Fruit fly (Drosophila melanogaster) whole organism, wandering third instar larva: ENCODE measurements around the gene CG31493.

Experiments used
- Abd-B ChIP-seq: fragments of >200 bp; optimal IDR thresholded peaks from 2 replicates; lab custom pipeline; 2017; ENCODE audit warnings: missing biosample characterization, missing genetic modification characterization
- CG32264 ChIP-seq: fragments of 200-800 bp; sonication (Bioruptor generic); optimal IDR thresholded peaks from 2 replicates; lab custom pipeline; 2016; ENCODE audit warnings: missing biosample characterization, missing genetic modification characterization
- CG9705 ChIP-seq: fragments of 200-800 bp; sonication (Bioruptor generic); optimal IDR thresholded peaks from 2 replicates; lab custom pipeline; 2018; ENCODE audit warnings: missing biosample characterization, mild to moderate bottlenecking, missing genetic modification characterization
- CrebA ChIP-seq: fragments of 200-800 bp; sonication (Bioruptor generic); optimal IDR thresholded peaks from 2 replicates; lab custom pipeline; 2016; ENCODE audit warnings: missing biosample characterization, mild to moderate bottlenecking, missing genetic modification characterization, borderline replicate concordance
- Dfd ChIP-seq: fragments of >200 bp; optimal IDR thresholded peaks from 2 replicates; lab custom pipeline; 2017; ENCODE audit warnings: missing biosample characterization, missing genetic modification characterization
- HLH106 ChIP-seq: fragments of 200-800 bp; optimal IDR thresholded peaks from 3 replicates; lab custom pipeline; 2019; ENCODE audit warnings: missing biosample characterization, mild to moderate bottlenecking, missing genetic modification characterization, moderate library complexity
- Hnf4 ChIP-seq: fragments of 200-800 bp; sonication (Bioruptor generic); optimal IDR thresholded peaks from 2 replicates; lab custom pipeline; 2016; ENCODE audit warnings: missing biosample characterization, mild to moderate bottlenecking, missing genetic modification characterization
- Hr83 ChIP-seq: fragments of 200-300 bp; sonication (Bioruptor generic); optimal IDR thresholded peaks from 2 replicates; lab custom pipeline; 2016; ENCODE audit warnings: missing biosample characterization, mild to moderate bottlenecking, missing genetic modification characterization, moderate library complexity; ENCODE audit not compliant: poor library complexity, severe bottlenecking
- Jra ChIP-seq: sonication (Bioruptor generic); optimal IDR thresholded peaks from 2 replicates; lab custom pipeline; 2016; ENCODE audit warnings: missing biosample characterization, missing genetic modification characterization
- Mio ChIP-seq: sonication (Bioruptor generic); optimal IDR thresholded peaks from 2 replicates; lab custom pipeline; 2016; ENCODE audit warnings: missing biosample characterization, missing genetic modification characterization
- Myc ChIP-seq: fragments of >200 bp; optimal IDR thresholded peaks from 2 replicates; lab custom pipeline; 2017
- N ChIP-seq: fragments of >200 bp; optimal IDR thresholded peaks from 2 replicates; lab custom pipeline; 2018; ENCODE audit warnings: missing biosample characterization, missing external identifiers, missing genetic modification characterization
- OdsH ChIP-seq: fragments of 200-800 bp; sonication (Bioruptor generic); optimal IDR thresholded peaks from 2 replicates; lab custom pipeline; 2016; ENCODE audit warnings: missing biosample characterization, mild to moderate bottlenecking, missing genetic modification characterization
- Sp1 ChIP-seq: fragments of 200-800 bp; sonication (Bioruptor generic); optimal IDR thresholded peaks from 3 replicates; lab custom pipeline; 2019; ENCODE audit warnings: missing biosample characterization, mild to moderate bottlenecking, missing genetic modification characterization, moderate library complexity
- Vsx2 ChIP-seq: fragments of 200-300, 225-300 bp; sonication (Bioruptor generic); optimal IDR thresholded peaks from 2 replicates; lab custom pipeline; 2018; ENCODE audit warnings: missing biosample characterization, missing genetic modification characterization; ENCODE audit not compliant: partially characterized antibody
- br ChIP-seq: fragments of 200-800 bp; sonication (Bioruptor generic); optimal IDR thresholded peaks from 2 replicates; lab custom pipeline; 2016; ENCODE audit warnings: missing biosample characterization, missing genetic modification characterization
- brk ChIP-seq: fragments of 200-800 bp; sonication (Bioruptor generic); optimal IDR thresholded peaks from 2 replicates; lab custom pipeline; 2016; ENCODE audit warnings: missing biosample characterization, mild to moderate bottlenecking, missing genetic modification characterization
- dmrt93B ChIP-seq: fragments of 200-800 bp; sonication (Bioruptor generic); optimal IDR thresholded peaks from 2 replicates; lab custom pipeline; 2018; ENCODE audit warnings: missing biosample characterization, mild to moderate bottlenecking, missing genetic modification characterization
- dsf ChIP-seq: sonication (Bioruptor generic); optimal IDR thresholded peaks from 2 replicates; lab custom pipeline; 2016; ENCODE audit warnings: missing biosample characterization, missing genetic modification characterization, borderline replicate concordance
- ey ChIP-seq: fragments of 200-800 bp; sonication (Bioruptor generic); optimal IDR thresholded peaks from 2 replicates; lab custom pipeline; 2016; ENCODE audit warnings: missing biosample characterization, missing genetic modification characterization
- foxo ChIP-seq, 2 experiments: fragments of 200-800 bp; sonication (Bioruptor generic); optimal IDR thresholded peaks; 2 replicates in 1 of 2; 3 replicates in 1 of 2; lab custom pipeline; 2016 to 2017; ENCODE audit warnings: missing biosample characterization in 2 of 2, missing genetic modification characterization in 2 of 2
- fru ChIP-seq: fragments of 200-800 bp; sonication (Bioruptor generic); optimal IDR thresholded peaks from 3 replicates; lab custom pipeline; 2016; ENCODE audit warnings: missing biosample characterization, mild to moderate bottlenecking, missing genetic modification characterization
- h ChIP-seq: fragments of 200-800 bp; sonication (Bioruptor generic); optimal IDR thresholded peaks from 3 replicates; lab custom pipeline; 2016; ENCODE audit warnings: missing biosample characterization, mild to moderate bottlenecking, missing genetic modification characterization
- jim ChIP-seq: fragments of 175-275, 200-325 bp; sonication (Bioruptor generic); optimal IDR thresholded peaks from 2 replicates; lab custom pipeline; 2016; ENCODE audit warnings: missing biosample characterization, mild to moderate bottlenecking, missing genetic modification characterization
- lola ChIP-seq: fragments of >200 bp; optimal IDR thresholded peaks from 2 replicates; lab custom pipeline; 2017; ENCODE audit warnings: missing biosample characterization, missing genetic modification characterization
- psq ChIP-seq: fragments of 200-800 bp; sonication (Bioruptor generic); optimal IDR thresholded peaks from 3 replicates; lab custom pipeline; 2017; ENCODE audit warnings: missing biosample characterization, mild to moderate bottlenecking, missing genetic modification characterization, moderate library complexity
- sage ChIP-seq: fragments of 200-800 bp; sonication (Bioruptor generic); optimal IDR thresholded peaks from 2 replicates; lab custom pipeline; 2016; ENCODE audit warnings: missing biosample characterization, mild to moderate bottlenecking, missing genetic modification characterization
- sv ChIP-seq: fragments of 200-800 bp; sonication (Bioruptor generic); optimal IDR thresholded peaks from 3 replicates; lab custom pipeline; 2016; ENCODE audit warnings: missing biosample characterization, missing genetic modification characterization
- tai ChIP-seq: sonication (Bioruptor generic); optimal IDR thresholded peaks from 2 replicates; lab custom pipeline; 2016; ENCODE audit warnings: missing biosample characterization, missing genetic modification characterization
- usp ChIP-seq: fragments of >200 bp; optimal IDR thresholded peaks from 2 replicates; lab custom pipeline; 2017; ENCODE audit warnings: missing biosample characterization, missing genetic modification characterization
- woc ChIP-seq: sonication (Bioruptor generic); optimal IDR thresholded peaks from 2 replicates; lab custom pipeline; 2016; ENCODE audit warnings: missing biosample characterization, mild to moderate bottlenecking, missing genetic modification characterization

Gene CG31493

DNA sequence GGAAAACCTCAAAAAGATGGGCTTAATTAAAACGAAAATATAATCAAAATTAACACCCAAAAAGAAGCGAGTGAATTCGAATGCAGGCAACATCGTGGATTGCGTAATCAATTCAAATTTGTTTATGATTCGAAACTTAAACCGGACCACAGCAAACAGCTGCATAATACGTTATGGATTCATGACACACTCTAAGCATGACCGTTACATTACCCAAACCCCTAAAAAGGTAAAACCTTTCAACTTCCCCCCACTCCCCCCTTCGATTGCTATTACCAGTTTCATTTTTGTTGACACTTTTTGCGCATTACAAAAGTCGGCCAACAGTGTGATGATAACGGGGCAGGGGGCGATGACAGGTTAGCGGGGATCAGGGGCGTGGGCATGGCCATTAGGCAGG is 38.6 kb downstream of the CG31493 start:
- no peak for TF ChIP-seq jim
- no peak for TF ChIP-seq Abd-B (GFP tag; lab: Kevin White, UChicago)
- TF ChIP-seq foxo (GFP tag; optimal IDR thresholded peaks at IDR 0.05; lab: Kevin White, UChicago), result no peak
- TF ChIP-seq h (GFP tag; lab: Kevin White, UChicago), result no peak
- no peak for TF ChIP-seq CrebA (GFP tag; lab: Kevin White, UChicago)
- no peak for TF ChIP-seq Sp1
- TF ChIP-seq lola (GFP tag; lab: Kevin White, UChicago), result no peak
- no peak for TF ChIP-seq CG32264
- no peak for TF ChIP-seq woc
- TF ChIP-seq br (GFP tag; lab: Kevin White, UChicago), result no peak
- TF ChIP-seq Hr83, result no peak
- TF ChIP-seq CG9705, result no peak
- no peak for TF ChIP-seq usp (GFP tag; lab: Kevin White, UChicago)
- TF ChIP-seq N (GFP tag; lab: Kevin White, UChicago), result no peak
- no peak for TF ChIP-seq Vsx2 (GFP tag; lab: Kevin White, UChicago)
- no peak for TF ChIP-seq brk (GFP tag; lab: Kevin White, UChicago)
- TF ChIP-seq dsf (GFP tag; lab: Kevin White, UChicago), result no peak
- TF ChIP-seq Jra, result no peak
- no peak for TF ChIP-seq ey (GFP tag; lab: Kevin White, UChicago)

DNA sequence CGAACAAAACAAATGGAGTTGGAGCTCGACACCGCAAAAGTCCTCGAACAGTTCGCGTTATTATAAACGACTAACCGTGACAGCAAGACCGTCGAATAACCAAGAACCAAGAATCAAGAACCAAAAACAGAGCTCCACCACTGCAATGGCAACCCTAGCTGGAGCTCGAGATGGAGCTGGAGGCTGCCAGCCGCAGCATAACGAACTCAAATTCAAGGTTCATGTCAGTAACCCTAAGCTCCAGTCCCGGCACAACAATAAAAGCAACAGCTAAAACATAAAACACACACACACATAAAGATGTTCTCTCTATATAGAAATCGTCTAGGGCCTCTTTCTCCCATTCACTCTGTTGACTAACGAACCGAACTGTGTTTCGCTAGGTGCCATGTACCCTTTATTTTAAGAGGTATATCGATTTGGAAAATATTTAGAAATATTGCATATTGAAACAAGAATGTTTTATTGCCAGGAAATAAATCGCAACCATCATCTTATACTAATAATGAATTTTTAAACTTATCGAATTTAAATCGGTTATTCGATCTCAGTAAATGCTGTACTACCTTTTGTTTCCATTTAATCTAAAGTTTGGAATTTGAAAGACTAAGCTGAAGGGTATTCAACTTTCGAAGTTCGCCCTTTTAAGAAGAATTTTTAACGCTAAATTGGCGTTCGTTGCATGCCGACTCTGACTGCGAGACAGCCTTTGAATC is 40.2 kb downstream of the CG31493 start:
- peak; percentile 37 for TF ChIP-seq Sp1
- TF ChIP-seq HLH106 (tag; lab: Kevin White, UChicago), result no peak
- peak; percentile 57 for TF ChIP-seq woc
- no peak for TF ChIP-seq Dfd (GFP tag; lab: Kevin White, UChicago)
- TF ChIP-seq foxo (GFP tag; optimal IDR thresholded peaks at IDR 0.05; lab: Kevin White, UChicago), result peak in 1 of 2 experiments; percentile 42
- TF ChIP-seq ey (GFP tag; lab: Kevin White, UChicago), result peak; percentile 21
- no peak for TF ChIP-seq CrebA (GFP tag; lab: Kevin White, UChicago)
- peak; percentile 10 for TF ChIP-seq psq
- peak; percentile 31 for TF ChIP-seq OdsH (GFP tag; lab: Kevin White, UChicago)
- peak; percentile 47 for TF ChIP-seq fru
- peak; percentile 41 for TF ChIP-seq h (GFP tag; lab: Kevin White, UChicago)
- TF ChIP-seq, all 38 proteins: peak for 8

DNA sequence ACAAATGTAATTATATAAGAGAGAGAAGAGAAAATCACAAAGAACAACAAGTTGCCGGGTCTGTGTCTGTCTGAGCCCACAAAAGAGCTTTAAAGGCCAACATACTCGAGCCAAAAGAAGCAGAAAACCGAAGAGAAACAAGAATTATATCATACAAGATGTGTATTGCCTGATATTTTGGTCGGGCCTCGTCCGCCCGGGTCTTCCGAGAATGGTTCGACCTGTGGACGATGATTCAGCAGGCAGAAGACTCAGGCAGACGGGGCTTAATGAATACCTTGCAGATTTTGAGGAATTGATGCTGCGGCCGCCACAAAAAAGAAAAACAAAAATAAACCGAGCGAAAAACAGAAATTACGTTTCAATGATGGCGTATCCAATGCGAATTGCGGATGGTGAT is 41.6 kb downstream of the CG31493 start:
- TF ChIP-seq Vsx2 (GFP tag; lab: Kevin White, UChicago) (peak; percentile 39), Mio (GFP tag; lab: Kevin White, UChicago) (no peak), brk (GFP tag; lab: Kevin White, UChicago) (peak; percentile 12), Sp1 (no peak), Myc (no peak), tai (no peak), N (GFP tag; lab: Kevin White, UChicago) (no peak), ey (GFP tag; lab: Kevin White, UChicago) (no peak), sv (GFP tag; lab: Kevin White, UChicago) (no peak), psq (peak; percentile 13), woc (no peak), fru (no peak), dmrt93B (GFP tag; lab: Kevin White, UChicago) (no peak), sage (GFP tag; lab: Kevin White, UChicago) (no peak), Jra (no peak)
- TF ChIP-seq, all 38 proteins: peak for 3

DNA sequence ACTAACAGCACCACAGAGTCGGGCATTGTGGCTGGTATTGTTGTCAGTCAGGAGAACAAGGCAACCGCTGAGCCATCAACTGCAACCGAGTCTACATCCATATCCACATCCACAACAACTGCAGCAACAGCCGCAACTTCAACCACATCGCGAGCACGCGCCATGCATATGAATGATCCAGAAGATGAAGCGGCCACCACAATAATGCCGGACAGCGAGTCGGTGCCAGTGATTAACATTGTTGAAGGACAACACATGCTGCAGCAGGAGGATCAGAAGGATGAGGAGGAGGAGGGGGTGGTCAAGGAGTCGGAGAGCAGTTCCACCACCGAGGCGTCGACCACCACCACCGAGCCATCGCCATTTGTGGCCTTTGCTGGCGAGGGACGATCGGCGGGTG is 43.4 kb downstream of the CG31493 start:
- TF ChIP-seq CG9705 (no peak), woc (no peak), Hnf4 (GFP tag; lab: Kevin White, UChicago) (no peak), psq (no peak), dsf (GFP tag; lab: Kevin White, UChicago) (no peak), dmrt93B (GFP tag; lab: Kevin White, UChicago) (no peak), sage (GFP tag; lab: Kevin White, UChicago) (no peak), tai (no peak), lola (GFP tag; lab: Kevin White, UChicago) (no peak)
- TF ChIP-seq, all 38 proteins: peak for 0
